Fruit fly (Drosophila melanogaster): ENCODE results near the gene hng3.

The hng3 gene

DNA sequence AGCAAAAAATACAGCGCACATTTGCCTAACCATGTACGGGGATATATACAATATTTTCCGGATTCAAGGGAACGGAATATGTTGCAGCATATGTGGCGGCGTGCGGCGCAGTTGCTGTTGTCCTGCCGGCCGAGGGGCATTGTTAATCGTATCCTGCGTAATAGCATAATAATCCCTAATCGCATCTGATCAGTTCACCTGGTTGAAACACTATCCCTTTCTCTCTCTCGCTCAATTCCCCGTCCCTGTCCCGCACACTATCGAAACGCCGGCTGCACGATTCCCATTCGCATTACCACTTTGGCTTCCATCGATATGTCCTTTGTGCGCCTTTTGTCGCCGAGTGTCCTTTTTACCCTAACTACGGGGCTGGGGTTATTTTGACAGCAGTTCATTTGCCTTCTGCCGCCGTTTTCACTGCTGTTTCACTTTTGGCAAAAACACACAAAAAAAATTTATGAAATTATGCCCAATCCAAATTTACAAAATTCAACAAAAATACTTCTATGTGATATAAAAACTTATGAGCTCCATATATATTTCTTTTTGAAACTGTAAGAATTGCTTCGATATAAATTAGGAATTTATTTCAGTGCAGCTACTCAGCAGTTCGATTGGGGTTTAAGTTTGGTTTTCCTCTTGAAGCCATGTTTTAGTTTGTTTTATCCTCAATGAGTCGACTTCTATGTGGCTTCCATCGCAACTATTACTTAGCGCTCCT, 9.9 kb downstream of the hng3 start (continued):
- no peak for TF ChIP-seq Fer3 (tag; optimal IDR thresholded peaks at IDR 0.05)
- no peak for TF ChIP-seq CG9437 (GFP tag; optimal IDR thresholded peaks at IDR 0.05)
- TF ChIP-seq CG10959 (GFP tag; IDR thresholded peaks at IDR 0.05), result peak; percentile 56
- peak; percentile 20 to 62 for TF ChIP-seq chif (GFP tag; optimal IDR thresholded peaks at IDR 0.05)
- TF ChIP-seq CG10979 (tag; optimal IDR thresholded peaks at IDR 0.05), result peak; percentile 79
- TF ChIP-seq CG1233 (GFP tag; optimal IDR thresholded peaks at IDR 0.05), result no peak
- TF ChIP-seq hb (GFP tag; IDR thresholded peaks at IDR 0.05; ENCODE audit: partially characterized antibody), result no peak
- TF ChIP-seq CG12391 (tag; optimal IDR thresholded peaks at IDR 0.05), result peak; percentile 64
- peak; percentile 7 for TF ChIP-seq CG12744 (GFP tag; optimal IDR thresholded peaks at IDR 0.05)
- no peak for TF ChIP-seq NC2α (GFP tag; optimal IDR thresholded peaks at IDR 0.05)
- TF ChIP-seq CG17361 (GFP tag; IDR thresholded peaks at IDR 0.05), result peak; percentile 69
- TF ChIP-seq Asciz (GFP tag; optimal IDR thresholded peaks at IDR 0.05), result no peak
- peak; percentile 44 for TF ChIP-seq CG3407 (GFP tag; optimal IDR thresholded peaks at IDR 0.05)
- peak; percentile 64 for TF ChIP-seq CG4404 (GFP tag; IDR thresholded peaks at IDR 0.05)
- no peak for TF ChIP-seq BtbVII (GFP tag; optimal IDR thresholded peaks at IDR 0.05)
- peak; percentile 20 for TF ChIP-seq CG18764 (GFP tag; optimal IDR thresholded peaks at IDR 0.05)
- TF ChIP-seq B-H2 (GFP tag; optimal IDR thresholded peaks at IDR 0.05), result no peak
- no peak for TF ChIP-seq crc (GFP tag; optimal IDR thresholded peaks at IDR 0.05)
- no peak for TF ChIP-seq B-H1 (GFP tag; IDR thresholded peaks at IDR 0.05)
- no peak for TF ChIP-seq aop (GFP tag; IDR thresholded peaks at IDR 0.05)
- no peak for TF ChIP-seq CG2875 (GFP tag; optimal IDR thresholded peaks at IDR 0.05)
- TF ChIP-seq CG7271 (tag; optimal IDR thresholded peaks at IDR 0.05), result no peak
- no peak for TF ChIP-seq nerfin-2 (GFP tag; IDR thresholded peaks at IDR 0.05; ENCODE audit: partially characterized antibody)
- no peak for TF ChIP-seq odd (GFP tag; optimal IDR thresholded peaks at IDR 0.05)
- no peak for TF ChIP-seq Lpt (GFP tag; optimal IDR thresholded peaks at IDR 0.05)
- TF ChIP-seq hkb (optimal IDR thresholded peaks at IDR 0.05), result no peak
- TF ChIP-seq hkb (GFP tag; IDR thresholded peaks at IDR 0.05), result peak; percentile 56; the same call in 1 of the 2 replicates
- TF ChIP-seq CG9727 (GFP tag; optimal IDR thresholded peaks at IDR 0.05), result peak; percentile 91
- peak in 1 of 2 experiments; percentile 66 for TF ChIP-seq bsh (GFP tag; optimal IDR thresholded peaks at IDR 0.05)
- TF ChIP-seq da (GFP tag; optimal IDR thresholded peaks at IDR 0.05), result no peak
- peak; percentile 39 for TF ChIP-seq Xbp1 (GFP tag; optimal IDR thresholded peaks at IDR 0.05)
- TF ChIP-seq ATbp (GFP tag; optimal IDR thresholded peaks at IDR 0.05), result no peak
- TF ChIP-seq CG15269 (tag; optimal IDR thresholded peaks at IDR 0.05), result no peak
- peak; percentile 1 for TF ChIP-seq Side (GFP tag; optimal IDR thresholded peaks at IDR 0.05)
- TF ChIP-seq Elba2 (GFP tag; optimal IDR thresholded peaks at IDR 0.05), result peak; percentile 26
- peak; percentile 50 for TF ChIP-seq Neu2 (GFP tag; optimal IDR thresholded peaks at IDR 0.05; ENCODE audit: borderline replicate concordance)
- no peak for TF ChIP-seq NK7.1 (GFP tag; optimal IDR thresholded peaks at IDR 0.05)
- no peak for TF ChIP-seq ind (GFP tag; optimal IDR thresholded peaks at IDR 0.05)
- TF ChIP-seq knrl (GFP tag; IDR thresholded peaks at IDR 0.05; ENCODE audit: partially characterized antibody), result no peak
- TF ChIP-seq dan (GFP tag; IDR thresholded peaks at IDR 0.05), result no peak
- no peak for TF ChIP-seq CG9215 (GFP tag; IDR thresholded peaks at IDR 0.05)
- no peak for TF ChIP-seq Dref (GFP tag; IDR thresholded peaks at IDR 0.05)
- no peak for TF ChIP-seq en (GFP tag; optimal IDR thresholded peaks at IDR 0.05)
- TF ChIP-seq D19B (GFP tag; optimal IDR thresholded peaks at IDR 0.05), result no peak
- TF ChIP-seq CG6254 (GFP tag; optimal IDR thresholded peaks at IDR 0.05), result peak; percentile 49
- TF ChIP-seq danr (GFP tag; IDR thresholded peaks at IDR 0.05), result no peak
- no peak for TF ChIP-seq Scr (GFP tag; IDR thresholded peaks at IDR 0.05; ENCODE audit: partially characterized antibody)
- no peak for TF ChIP-seq CG33557 (GFP tag; optimal IDR thresholded peaks at IDR 0.05)
- peak; percentile 4 for TF ChIP-seq CG12155 (GFP tag; optimal IDR thresholded peaks at IDR 0.05)
- TF ChIP-seq dmrt99B (tag; optimal IDR thresholded peaks at IDR 0.05), result peak; percentile 57

All from whole organism, embryonic.